Worm (Caenorhabditis elegans) whole organism, L4 larva: ENCODE results near the gene ragc-1.

Experiments used
- fos-1 ChIP-seq: fragments of 150-350 bp; optimal IDR thresholded peaks from 2 replicates; lab custom pipeline; 2014; ENCODE audit warnings: missing biosample characterization, missing genetic modification characterization
- hlh-11 ChIP-seq: fragments of 200-800 bp; sonication (Bioruptor generic); optimal IDR thresholded peaks from 2 replicates; lab custom pipeline; 2018; ENCODE audit warnings: mild to moderate bottlenecking, missing genetic modification characterization, missing compliant biosample characterization
- lsy-2 ChIP-seq, 2 experiments: fragments of 150-350 bp in 1 of 2; sonication (generic microtip) in 1 of 2; optimal IDR thresholded peaks; 2 replicates each; lab custom pipeline; 2014 to 2017; ENCODE audit warnings: missing biosample characterization in 2 of 2, missing genetic modification characterization in 2 of 2
- nhr-10 ChIP-seq: fragments of 150-350 bp; optimal IDR thresholded peaks from 2 replicates; lab custom pipeline; 2014; ENCODE audit warnings: missing biosample characterization, missing genetic modification characterization
- nhr-11 ChIP-seq: fragments of 150-350 bp; optimal IDR thresholded peaks from 2 replicates; lab custom pipeline; 2014; ENCODE audit warnings: missing biosample characterization, missing genetic modification characterization
- nhr-77 ChIP-seq: fragments of 150-350 bp; optimal IDR thresholded peaks from 2 replicates; lab custom pipeline; 2014; ENCODE audit warnings: missing biosample characterization, missing genetic modification characterization

DNA sequence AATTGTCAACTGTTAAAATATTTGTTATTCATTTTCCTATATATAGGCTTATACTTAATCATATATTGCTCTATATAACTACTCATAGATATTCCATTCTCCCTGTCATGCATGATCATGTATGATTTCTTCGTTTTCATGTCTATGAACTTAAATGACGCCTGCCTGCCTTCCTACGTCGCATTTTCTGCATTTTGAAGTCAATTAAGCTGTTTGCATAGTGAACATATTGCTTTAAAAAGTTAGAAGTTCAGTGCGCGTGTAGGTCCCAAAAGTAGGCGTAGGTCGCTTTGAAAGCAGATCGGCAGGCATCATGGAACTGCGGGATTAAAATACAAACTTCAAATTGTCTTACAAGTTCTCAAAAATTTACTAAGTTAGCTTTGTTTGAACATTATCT lies 40.0 kb upstream of the ragc-1 start:
- TF ChIP-seq nhr-11 (tag; lab: Kevin White, UChicago) (no peak), fos-1 (tag; lab: Kevin White, UChicago) (no peak), nhr-10 (tag; lab: Kevin White, UChicago) (no peak), nhr-77 (tag; lab: Kevin White, UChicago) (no peak), hlh-11 (tag; lab: Kevin White, UChicago) (no peak), lsy-2 (tag; optimal IDR thresholded peaks at IDR 0.05; lab: Kevin White, UChicago) (peak in 1 of 2 experiments; percentile 53)
